Worm (Caenorhabditis elegans) whole organism, late embryonic: ENCODE results near the gene Y45F3A.4.

Source experiments
- F13H6.1 ChIP-seq: sonication (generic microtip); optimal IDR thresholded peaks from 2 replicates; lab custom pipeline; 2016; ENCODE audit warnings: missing genetic modification characterization, missing compliant biosample characterization
- ahr-1 ChIP-seq: sonication (generic microtip); optimal IDR thresholded peaks from 2 replicates; lab custom pipeline; 2016; ENCODE audit warnings: missing genetic modification characterization, missing compliant biosample characterization
- ama-1 ChIP-seq: fragments of 150-350 bp; optimal IDR thresholded peaks from 2 replicates; lab custom pipeline; 2014
- fax-1 ChIP-seq: sonication (generic microtip); optimal IDR thresholded peaks from 2 replicates; lab custom pipeline; 2016; ENCODE audit warnings: missing genotype, missing genetic modification characterization, missing compliant biosample characterization
- fkh-10 ChIP-seq: fragments of 150-350 bp; optimal IDR thresholded peaks from 2 replicates; lab custom pipeline; 2014; ENCODE audit warnings: missing biosample characterization, missing genetic modification reagents, missing genetic modification characterization
- nhr-11 ChIP-seq: fragments of 150-350 bp; optimal IDR thresholded peaks from 2 replicates; lab custom pipeline; 2014; ENCODE audit warnings: missing biosample characterization, missing genetic modification characterization
- pha-2 ChIP-seq: sonication (generic microtip); optimal IDR thresholded peaks from 2 replicates; lab custom pipeline; 2017; ENCODE audit warnings: mild to moderate bottlenecking, missing genetic modification characterization, missing compliant biosample characterization
- pqm-1 ChIP-seq: sonication (generic microtip); optimal IDR thresholded peaks from 2 replicates; lab custom pipeline; 2016; ENCODE audit warnings: missing genetic modification characterization, missing compliant biosample characterization
- ref-2 ChIP-seq: sonication (generic microtip); optimal IDR thresholded peaks from 2 replicates; lab custom pipeline; 2016; ENCODE audit warnings: missing genetic modification characterization, missing compliant biosample characterization

ce11 chrIII:10608161-10608560, 32.9 kb upstream of the Y45F3A.4 start:
- TF ChIP-seq fax-1, result no peak
- no peak for TF ChIP-seq pqm-1 (tag; lab: Kevin White, UChicago)
- no peak for TF ChIP-seq F13H6.1 (tag; lab: Kevin White, UChicago)
- no peak for TF ChIP-seq nhr-11 (tag; lab: Kevin White, UChicago)
- no peak for TF ChIP-seq ama-1 (lab: Kevin White, UChicago)
- TF ChIP-seq pha-2 (tag; lab: Kevin White, UChicago), result no peak
- no peak for TF ChIP-seq ref-2 (tag; lab: Kevin White, UChicago)
- no peak for TF ChIP-seq ahr-1
- TF ChIP-seq fkh-10 (GFP tag; lab: Kevin White, UChicago), result no peak
